Worm (Caenorhabditis elegans) whole organism, L4 larva: ENCODE measurements around the gene epi-1.
A peak's percentile ranks its signal among the peaks of the same experiment; 100 is the strongest.

Source experiments
- T20F7.1 ChIP-seq: fragments of 200-800 bp; sonication (Bioruptor generic); optimal IDR thresholded peaks from 2 replicates; lab custom pipeline; 2018; ENCODE audit warnings: mild to moderate bottlenecking, missing genetic modification characterization, missing compliant biosample characterization
- ctbp-1 ChIP-seq: fragments of 200-800 bp; sonication (Bioruptor generic); IDR thresholded peaks from 2 replicates; pipeline ENCODE4 v1.3.6; 2022; ENCODE audit warnings: missing genetic modification reagents, missing genetic modification characterization, missing compliant biosample characterization
- egl-27 ChIP-seq: sonication (generic microtip); optimal IDR thresholded peaks from 3 replicates; lab custom pipeline; 2017; ENCODE audit warnings: missing biosample characterization, missing genetic modification reagents, missing genetic modification characterization
- fkh-10 ChIP-seq: fragments of 150-350 bp; optimal IDR thresholded peaks from 2 replicates; lab custom pipeline; 2014; ENCODE audit warnings: missing biosample characterization, missing genetic modification reagents, missing genetic modification characterization
- hmg-1.1 ChIP-seq: fragments of 200-800 bp; sonication (Bioruptor generic); IDR thresholded peaks from 2 replicates; pipeline ENCODE4 v1.3.6; 2022; ENCODE audit warnings: missing genetic modification reagents, missing genetic modification characterization, missing compliant biosample characterization
- nhr-11 ChIP-seq: fragments of 150-350 bp; optimal IDR thresholded peaks from 2 replicates; lab custom pipeline; 2014; ENCODE audit warnings: missing biosample characterization, missing genetic modification characterization
- nhr-28 ChIP-seq: fragments of 150-350 bp; optimal IDR thresholded peaks from 2 replicates; lab custom pipeline; 2014; ENCODE audit warnings: missing biosample characterization, missing genetic modification characterization
- nhr-6 ChIP-seq: fragments of 150-350 bp; optimal IDR thresholded peaks from 2 replicates; lab custom pipeline; 2014; ENCODE audit warnings: missing biosample characterization, missing genetic modification characterization
- nhr-77 ChIP-seq: fragments of 150-350 bp; optimal IDR thresholded peaks from 2 replicates; lab custom pipeline; 2014; ENCODE audit warnings: missing biosample characterization, missing genetic modification characterization
- skn-1 ChIP-seq: fragments of 150-350 bp; optimal IDR thresholded peaks from 2 replicates; lab custom pipeline; 2014; ENCODE audit warnings: missing biosample characterization, missing genetic modification characterization
- unc-62 ChIP-seq, 3 experiments: fragments of 150-350 bp in 1 of 3; sonication (generic microtip); optimal IDR thresholded peaks in 2 of 3; peaks in 1 of 3; 1 replicate in 1 of 3; 2 replicates in 2 of 3; lab custom pipeline; 2014 to 2017; ENCODE audit warnings: missing biosample characterization in 3 of 3, missing genetic modification characterization in 3 of 3, missing genetic modification reagents in 3 of 3, missing genotype in 1 of 3
- zag-1 ChIP-seq: fragments of 150-350 bp; optimal IDR thresholded peaks from 2 replicates; lab custom pipeline; 2014; ENCODE audit warnings: missing biosample characterization, missing genetic modification characterization

ce11 chrIV:10716348-10716747, 49.7 kb downstream of the epi-1 start, which contains the start of gene ncx-3:
- no peak for TF ChIP-seq nhr-11
- TF ChIP-seq nhr-6 (tag; lab: Kevin White, UChicago): no peak
- TF ChIP-seq unc-62 (GFP tag; optimal IDR thresholded peaks at IDR 0.05 in 1 of 2; lab: Kevin White, UChicago): peak in 1 of 2 experiments; percentile 74
- no peak for TF ChIP-seq unc-62 (tag; optimal IDR thresholded peaks at IDR 0.05; lab: Kevin White, UChicago)
- TF ChIP-seq nhr-77 (tag; lab: Kevin White, UChicago): no peak
- no peak for TF ChIP-seq nhr-28 (tag; lab: Kevin White, UChicago)
- TF ChIP-seq zag-1: no peak
- no peak for TF ChIP-seq fkh-10
- TF ChIP-seq T20F7.1 (GFP tag; lab: Kevin White, UChicago): no peak
- TF ChIP-seq hmg-1.1 (GFP tag; lab: Robert Waterston, UW): no peak
- TF ChIP-seq skn-1 (tag; lab: Kevin White, UChicago): no peak
- no peak for TF ChIP-seq ctbp-1 (GFP tag; lab: Robert Waterston, UW)
- TF ChIP-seq egl-27 (tag; lab: Kevin White, UChicago): no peak
